Worm (Caenorhabditis elegans) whole organism, L2 larva: ENCODE measurements around the gene Y37E11B.5.

Source experiments
- C34F6.9 ChIP-seq: fragments of 150-350 bp; optimal IDR thresholded peaks from 2 replicates; lab custom pipeline; 2014; ENCODE audit warnings: missing biosample characterization, missing genetic modification characterization
- F13H6.1 ChIP-seq: sonication (generic microtip); optimal IDR thresholded peaks from 2 replicates; lab custom pipeline; 2016; ENCODE audit warnings: missing genetic modification characterization, missing compliant biosample characterization
- R02D3.7 ChIP-seq: fragments of 150-350 bp; optimal IDR thresholded peaks from 2 replicates; lab custom pipeline; 2014; ENCODE audit warnings: missing biosample characterization, missing genetic modification characterization
- ZK546.5 ChIP-seq: sonication (generic microtip); optimal IDR thresholded peaks from 2 replicates; lab custom pipeline; 2017; ENCODE audit warnings: missing biosample characterization, missing genetic modification characterization
- ama-1 ChIP-seq: fragments of 150-350 bp; optimal IDR thresholded peaks from 2 replicates; lab custom pipeline; 2018; ENCODE audit warnings: inconsistent platforms
- blmp-1 ChIP-seq: sonication (generic microtip); optimal IDR thresholded peaks from 2 replicates; lab custom pipeline; 2017; ENCODE audit warnings: missing genetic modification characterization, mild to moderate bottlenecking, missing compliant biosample characterization, antibody characterized with exemption, moderate library complexity; ENCODE audit not compliant: insufficient read depth
- crh-2 ChIP-seq: sonication (generic microtip); optimal IDR thresholded peaks from 2 replicates; lab custom pipeline; 2017; ENCODE audit warnings: missing biosample characterization, missing genetic modification characterization
- dmd-4 ChIP-seq: sonication (generic microtip); optimal IDR thresholded peaks from 2 replicates; lab custom pipeline; 2017; ENCODE audit warnings: missing biosample characterization, missing genetic modification characterization
- egl-27 ChIP-seq: sonication (generic microtip); optimal IDR thresholded peaks from 3 replicates; lab custom pipeline; 2017; ENCODE audit warnings: missing biosample characterization, missing genetic modification reagents, missing genetic modification characterization
- elt-1 ChIP-seq: fragments of 150-350 bp; optimal IDR thresholded peaks from 2 replicates; lab custom pipeline; 2014; ENCODE audit warnings: missing biosample characterization, missing genetic modification characterization
- elt-3 ChIP-seq: sonication (generic microtip); optimal IDR thresholded peaks from 2 replicates; lab custom pipeline; 2017; ENCODE audit warnings: missing biosample characterization, missing genetic modification characterization
- fos-1 ChIP-seq: fragments of 150-350 bp; optimal IDR thresholded peaks from 2 replicates; lab custom pipeline; 2014; ENCODE audit warnings: missing biosample characterization, missing genetic modification characterization
- gmeb-1 ChIP-seq: fragments of 150-350 bp; optimal IDR thresholded peaks from 2 replicates; lab custom pipeline; 2014; ENCODE audit warnings: missing biosample characterization, missing genetic modification characterization
- lin-11 ChIP-seq: fragments of 150-350 bp; sonication (generic microtip); optimal IDR thresholded peaks from 2 replicates; lab custom pipeline; 2014; ENCODE audit warnings: missing biosample characterization, missing genetic modification characterization, inconsistent platforms, mixed read lengths
- lin-13 ChIP-seq: fragments of 150-350 bp; optimal IDR thresholded peaks from 2 replicates; lab custom pipeline; 2014; ENCODE audit warnings: missing biosample characterization, missing genetic modification reagents, missing genetic modification characterization
- lsy-2 ChIP-seq, 2 experiments: fragments of 150-350 bp in 1 of 2; sonication (generic microtip) in 1 of 2; optimal IDR thresholded peaks; 2 replicates each; lab custom pipeline; 2014 to 2017; ENCODE audit warnings: missing biosample characterization in 2 of 2, missing genetic modification characterization in 2 of 2
- mab-5 ChIP-seq: fragments of 150-350 bp; optimal IDR thresholded peaks from 2 replicates; lab custom pipeline; 2014; ENCODE audit warnings: missing biosample characterization, missing genetic modification characterization
- mbf-1 ChIP-seq: sonication (generic microtip); optimal IDR thresholded peaks from 2 replicates; lab custom pipeline; 2017; ENCODE audit warnings: missing biosample characterization, missing genetic modification characterization
- nhr-10 ChIP-seq: sonication (generic microtip); optimal IDR thresholded peaks from 2 replicates; lab custom pipeline; 2017; ENCODE audit warnings: missing biosample characterization, missing genetic modification characterization
- nhr-129 ChIP-seq: fragments of 150-350 bp; optimal IDR thresholded peaks from 2 replicates; lab custom pipeline; 2014; ENCODE audit warnings: missing biosample characterization, missing genetic modification characterization
- nhr-21 ChIP-seq: fragments of 150-350 bp; optimal IDR thresholded peaks from 2 replicates; lab custom pipeline; 2014; ENCODE audit warnings: missing biosample characterization, missing genetic modification characterization
- nhr-237 ChIP-seq: fragments of 150-350 bp; optimal IDR thresholded peaks from 2 replicates; lab custom pipeline; 2014; ENCODE audit warnings: missing biosample characterization, missing genetic modification characterization
- nhr-25 ChIP-seq: fragments of 150-350 bp; sonication (generic microtip); optimal IDR thresholded peaks from 3 replicates; lab custom pipeline; 2014; ENCODE audit warnings: missing biosample characterization, missing genetic modification characterization
- peb-1 ChIP-seq: fragments of 150-350 bp; optimal IDR thresholded peaks from 2 replicates; lab custom pipeline; 2014; ENCODE audit warnings: missing biosample characterization, missing genetic modification characterization
- sem-4 ChIP-seq: fragments of 150-350 bp; optimal IDR thresholded peaks from 2 replicates; lab custom pipeline; 2014; ENCODE audit warnings: missing biosample characterization, missing genetic modification reagents, missing genetic modification characterization
- skn-1 ChIP-seq: sonication (generic microtip); optimal IDR thresholded peaks from 2 replicates; lab custom pipeline; 2017; ENCODE audit warnings: missing biosample characterization, missing genetic modification characterization
- sma-3 ChIP-seq: sonication (generic microtip); optimal IDR thresholded peaks from 2 replicates; lab custom pipeline; 2016; ENCODE audit warnings: missing genetic modification reagents, missing genetic modification characterization, missing compliant biosample characterization
- sma-9 ChIP-seq, 2 experiments: fragments of 150-350 bp in 1 of 2; sonication (generic microtip) in 1 of 2; optimal IDR thresholded peaks; 2 replicates each; lab custom pipeline; 2014 to 2016; ENCODE audit warnings: missing genetic modification characterization in 2 of 2, mild to moderate bottlenecking in 1 of 2, missing biosample characterization in 1 of 2, missing compliant biosample characterization in 1 of 2, missing genetic modification reagents in 1 of 2, moderate library complexity in 1 of 2
- snpc-4 ChIP-seq: fragments of 150-350 bp; optimal IDR thresholded peaks from 2 replicates; lab custom pipeline; 2014; ENCODE audit warnings: missing biosample characterization, missing genetic modification characterization
- unc-55 ChIP-seq: fragments of 150-350 bp; sonication (generic microtip); optimal IDR thresholded peaks from 3 replicates; lab custom pipeline; 2014; ENCODE audit warnings: missing biosample characterization, missing genetic modification reagents, missing genetic modification characterization
- unc-62 ChIP-seq: fragments of 150-350 bp; optimal IDR thresholded peaks from 2 replicates; lab custom pipeline; 2014; ENCODE audit warnings: missing biosample characterization, missing genetic modification reagents, missing genetic modification characterization
- zag-1 ChIP-seq: fragments of 150-350 bp; optimal IDR thresholded peaks from 2 replicates; lab custom pipeline; 2014; ENCODE audit warnings: missing biosample characterization, missing genetic modification characterization
- ztf-4 ChIP-seq: fragments of 150-350 bp; optimal IDR thresholded peaks from 2 replicates; lab custom pipeline; 2014; ENCODE audit warnings: missing biosample characterization, missing genetic modification characterization

Gene Y37E11B.5

ce11 chrIV:3601846-3602245, 3.5 kb upstream of the Y37E11B.5 start:
- TF ChIP-seq F13H6.1 (tag; lab: Kevin White, UChicago) (no peak), R02D3.7 (no peak), ztf-4 (tag; lab: Kevin White, UChicago) (no peak), mbf-1 (tag; lab: Kevin White, UChicago) (no peak), sma-3 (GFP tag; lab: Kevin White, UChicago) (no peak), unc-62 (GFP tag; lab: Kevin White, UChicago) (no peak), ama-1 (lab: Kevin White, UChicago) (no peak), blmp-1 (tag; lab: Kevin White, UChicago) (no peak), lin-11 (tag; lab: Kevin White, UChicago) (no peak), nhr-10 (tag; lab: Kevin White, UChicago) (no peak), nhr-237 (no peak), fos-1 (tag; lab: Kevin White, UChicago) (no peak), elt-1 (tag; lab: Kevin White, UChicago) (no peak), ZK546.5 (tag; lab: Kevin White, UChicago) (no peak), peb-1 (tag; lab: Kevin White, UChicago) (no peak), nhr-25 (tag; lab: Kevin White, UChicago) (no peak), sma-9 (GFP tag; optimal IDR thresholded peaks at IDR 0.05; lab: Kevin White, UChicago) (no peak), sma-9 (tag; optimal IDR thresholded peaks at IDR 0.05; lab: Kevin White, UChicago) (no peak), lsy-2 (tag; optimal IDR thresholded peaks at IDR 0.05; lab: Kevin White, UChicago) (no peak), dmd-4 (tag; lab: Kevin White, UChicago) (no peak), lin-13 (GFP tag; lab: Kevin White, UChicago) (no peak)

DNA sequence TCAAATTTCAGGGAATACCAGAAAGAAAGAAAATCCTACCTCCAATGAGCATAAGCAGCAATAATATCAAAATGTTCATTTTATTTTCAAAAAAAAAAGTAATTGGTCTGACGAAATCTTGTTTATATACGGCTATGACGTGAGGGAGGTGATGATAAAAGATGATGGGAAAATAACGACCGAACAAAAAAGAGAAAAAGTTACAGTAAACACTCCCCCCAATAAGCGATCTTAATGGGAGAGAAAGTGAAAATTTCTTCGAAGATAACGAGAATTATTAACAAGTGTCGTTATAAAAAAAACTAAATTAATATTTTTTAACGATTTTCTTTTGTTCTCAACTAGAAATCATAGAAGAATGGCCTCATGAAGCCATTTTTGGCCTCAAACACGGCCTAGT, 1.6 kb upstream of the Y37E11B.5 start, which contains the start of gene Y37E11B.7:
TSS of gene Y37E11B.7 (minus strand) at position 207 of the 400 bp plus-strand sequence.
- TF ChIP-seq ZK546.5 (tag; lab: Kevin White, UChicago) (no peak), blmp-1 (tag; lab: Kevin White, UChicago) (peak; percentile 66)

DNA sequence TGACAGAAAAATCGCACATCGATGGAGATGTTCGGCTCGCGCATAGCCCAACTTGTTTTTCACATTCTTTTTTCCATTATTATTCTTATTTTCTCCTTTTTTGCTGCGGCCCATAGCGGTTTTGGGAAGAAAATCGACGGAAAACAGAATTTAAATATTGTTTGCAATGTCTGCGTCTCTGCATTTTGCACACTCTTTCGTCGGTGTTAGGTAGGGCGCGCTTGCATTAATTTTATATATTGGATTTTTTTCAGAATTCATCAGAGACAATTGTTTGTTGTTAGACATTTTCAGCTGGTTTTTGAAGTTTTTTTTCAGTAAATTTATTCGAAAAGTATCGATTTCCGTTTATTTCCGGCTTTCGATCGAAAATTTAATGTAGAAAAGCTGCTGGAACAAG, 774 bp upstream of the Y37E11B.5 start, which contains the start of gene Y37E11B.6:
TSS of gene Y37E11B.6 (minus strand) at position 181 of the 400 bp plus-strand sequence.
- no peak for TF ChIP-seq sem-4 (tag; lab: Kevin White, UChicago)
- TF ChIP-seq unc-55 = peak; percentile 35
- TF ChIP-seq F13H6.1 (tag; lab: Kevin White, UChicago) = no peak
- peak; percentile 1 for TF ChIP-seq C34F6.9 (tag; lab: Kevin White, UChicago)
- TF ChIP-seq gmeb-1 (tag; lab: Kevin White, UChicago) = peak; percentile 8
- TF ChIP-seq lsy-2 (tag; optimal IDR thresholded peaks at IDR 0.05; lab: Kevin White, UChicago) = peak in 1 of 2 experiments; percentile 46
- TF ChIP-seq mab-5 (tag; lab: Kevin White, UChicago) = no peak

DNA sequence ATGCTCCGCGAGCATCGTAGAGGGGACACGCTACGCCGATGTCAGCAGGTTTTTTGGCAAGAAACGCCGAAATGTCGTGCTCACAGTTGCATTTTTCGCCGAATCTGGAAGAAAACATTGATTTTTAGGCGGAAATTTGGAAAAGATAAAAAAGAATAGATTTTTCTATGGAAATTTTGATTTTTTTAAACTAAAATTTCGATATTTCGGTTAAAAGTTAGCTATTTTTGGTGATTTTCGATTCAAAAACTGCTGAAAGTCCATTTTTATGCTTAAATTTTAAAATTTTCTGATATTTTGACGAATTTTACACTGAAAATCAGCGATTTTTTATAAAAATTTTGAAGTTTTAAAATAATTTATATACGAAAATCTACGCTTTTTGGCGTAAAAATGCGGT, 996 bp downstream of the Y37E11B.5 start:
- no peak for TF ChIP-seq lsy-2 (tag; optimal IDR thresholded peaks at IDR 0.05; lab: Kevin White, UChicago)

ce11 chrIV:3593513-3593912, 4.8 kb downstream of the Y37E11B.5 start, which contains the start of gene taf-2:
taf-2 (minus strand) TSS chrIV:3593613.
- TF ChIP-seq crh-2 (tag; lab: Kevin White, UChicago) (no peak), skn-1 (no peak), egl-27 (tag; lab: Kevin White, UChicago) (no peak), sem-4 (tag; lab: Kevin White, UChicago) (no peak), nhr-10 (tag; lab: Kevin White, UChicago) (no peak), zag-1 (no peak), mbf-1 (tag; lab: Kevin White, UChicago) (no peak), mab-5 (tag; lab: Kevin White, UChicago) (no peak), lsy-2 (tag; optimal IDR thresholded peaks at IDR 0.05; lab: Kevin White, UChicago) (no peak), snpc-4 (tag; lab: Kevin White, UChicago) (no peak), peb-1 (tag; lab: Kevin White, UChicago) (no peak), nhr-129 (tag; lab: Kevin White, UChicago) (no peak), nhr-21 (tag; lab: Kevin White, UChicago) (no peak), F13H6.1 (tag; lab: Kevin White, UChicago) (no peak), elt-3 (no peak), ztf-4 (tag; lab: Kevin White, UChicago) (no peak)
